Worm (Caenorhabditis elegans): ENCODE results near the gene vti-1.

DNA sequence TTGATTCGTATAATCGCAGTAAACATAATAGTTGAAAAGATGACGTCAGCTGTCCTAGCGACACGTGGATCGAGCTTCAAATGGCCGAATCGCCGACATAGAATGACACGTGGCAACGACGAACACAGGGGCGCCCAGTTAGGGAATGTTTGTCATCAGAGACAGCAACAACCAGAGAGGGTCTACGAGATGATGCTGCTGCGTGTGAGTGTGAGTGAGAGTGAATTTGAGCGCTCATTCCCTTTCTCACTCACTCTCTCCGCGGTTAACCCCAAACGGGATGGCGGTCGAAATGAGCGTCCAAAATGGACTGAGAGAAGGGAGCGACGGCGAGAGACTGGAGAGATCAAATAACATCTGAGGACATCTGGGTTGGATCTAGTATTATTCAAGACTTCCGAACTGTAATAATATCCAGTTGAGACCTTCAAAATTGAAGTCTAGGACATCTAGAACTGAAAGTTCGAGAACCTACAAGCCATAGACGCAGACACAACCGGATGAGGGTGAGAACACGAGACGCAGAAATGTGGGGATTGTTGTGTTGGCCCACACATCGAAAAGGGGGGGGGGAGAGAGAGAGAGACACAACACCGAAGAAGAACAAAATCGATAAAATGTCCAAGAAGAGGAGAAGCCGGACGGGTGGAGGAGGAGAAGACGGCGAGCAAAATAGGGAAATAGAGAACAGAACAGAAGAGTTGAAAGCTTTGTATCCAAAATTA is 27.6 kb upstream of the vti-1 start:
- TF ChIP-seq flt-1 (GFP tag; IDR thresholded peaks at IDR 0.05): no peak
- peak; percentile 86 for TF ChIP-seq T22C8.4 (GFP tag; IDR thresholded peaks at IDR 0.05)
- peak; percentile 54 for TF ChIP-seq cog-1 (tag; optimal IDR thresholded peaks at IDR 0.05)
- no peak for TF ChIP-seq klf-2 (GFP tag; conservative IDR thresholded peaks at IDR 0.05)
- TF ChIP-seq ref-1 (GFP tag; conservative IDR thresholded peaks at IDR 0.05): no peak

Measured in whole organism, midembryonic.